Fruit fly (Drosophila melanogaster) whole organism, wandering third instar larva: Measurements from ENCODE around the gene hkb.

ENCODE experiments used
- Abd-B ChIP-seq: fragments of >200 bp; optimal IDR thresholded peaks from 2 replicates; lab custom pipeline; 2017; ENCODE audit warnings: missing biosample characterization, missing genetic modification characterization
- h ChIP-seq: fragments of 200-800 bp; sonication (Bioruptor generic); optimal IDR thresholded peaks from 3 replicates; lab custom pipeline; 2016; ENCODE audit warnings: missing biosample characterization, mild to moderate bottlenecking, missing genetic modification characterization
- lola ChIP-seq: fragments of >200 bp; optimal IDR thresholded peaks from 2 replicates; lab custom pipeline; 2017; ENCODE audit warnings: missing biosample characterization, missing genetic modification characterization
- pan ChIP-seq: fragments of >200 bp; optimal IDR thresholded peaks from 2 replicates; lab custom pipeline; 2017
- sage ChIP-seq: fragments of 200-800 bp; sonication (Bioruptor generic); optimal IDR thresholded peaks from 2 replicates; lab custom pipeline; 2016; ENCODE audit warnings: missing biosample characterization, mild to moderate bottlenecking, missing genetic modification characterization

- TF ChIP-seq Abd-B (GFP tag; lab: Kevin White, UChicago) (no peak), pan (lab: Kevin White, UChicago) (no peak), sage (no peak), lola (no peak), h (GFP tag; lab: Kevin White, UChicago) (no peak)
These were observed 27.4 kb downstream of the hkb start, which contains the start of gene Syt14 for dm6 chr3R:4318999-4319398.
